Worm (Caenorhabditis elegans): ENCODE results near the gene K02E11.10.

DNA sequence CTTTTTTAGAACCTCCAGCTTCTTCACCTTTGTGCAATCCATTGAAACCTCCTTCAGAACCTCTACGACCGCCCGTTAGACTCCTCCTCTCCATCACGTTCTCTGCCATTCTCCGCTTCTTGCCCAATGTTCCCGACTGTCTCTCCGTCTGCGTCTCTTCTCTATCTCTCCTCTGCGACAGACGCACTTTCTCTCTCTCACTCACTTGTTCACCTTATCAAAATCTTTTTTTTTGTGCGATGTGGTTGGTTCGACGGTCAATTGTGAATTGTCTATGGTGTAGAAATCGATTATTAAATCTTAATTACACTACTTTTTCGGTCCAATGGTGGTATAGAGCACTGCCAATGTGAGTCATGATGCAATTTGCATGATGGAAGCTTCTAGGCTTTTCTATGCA is 47.5 kb downstream of the K02E11.10 start, which contains the start of gene atfs-1:
- TF ChIP-seq snpc-4 (tag; optimal IDR thresholded peaks at IDR 0.05) (peak; percentile 54), nhr-237 (tag; optimal IDR thresholded peaks at IDR 0.05) (no peak), ama-1 (optimal IDR thresholded peaks at IDR 0.05) (peak; percentile 91)
